Worm (Caenorhabditis elegans) whole organism, L4 larva: Measurements from ENCODE around the gene W05H9.4.

Source experiments
- R02D3.7 ChIP-seq: fragments of 150-350 bp; sonication (generic microtip); optimal IDR thresholded peaks from 3 replicates; lab custom pipeline; 2014; ENCODE audit warnings: missing biosample characterization, missing genetic modification characterization
- Y105C5A.15 ChIP-seq: fragments of 200-800 bp; sonication (Bioruptor generic); IDR thresholded peaks from 2 replicates; pipeline ENCODE4 v1.3.6; 2022; ENCODE audit warnings: missing genetic modification characterization, missing compliant biosample characterization
- aly-2 ChIP-seq: sonication (generic microtip); optimal IDR thresholded peaks from 2 replicates; lab custom pipeline; 2018; ENCODE audit warnings: missing biosample characterization, missing genetic modification characterization
- ama-1 ChIP-seq: fragments of 150-350 bp; optimal IDR thresholded peaks from 2 replicates; lab custom pipeline; 2014; ENCODE audit warnings: inconsistent platforms, mixed read lengths
- fkh-10 ChIP-seq: fragments of 150-350 bp; optimal IDR thresholded peaks from 2 replicates; lab custom pipeline; 2014; ENCODE audit warnings: missing biosample characterization, missing genetic modification reagents, missing genetic modification characterization
- fos-1 ChIP-seq: fragments of 150-350 bp; optimal IDR thresholded peaks from 2 replicates; lab custom pipeline; 2014; ENCODE audit warnings: missing biosample characterization, missing genetic modification characterization
- jun-1 ChIP-seq: fragments of 150-350 bp; optimal IDR thresholded peaks from 2 replicates; lab custom pipeline; 2014; ENCODE audit warnings: missing biosample characterization, missing genetic modification reagents, missing genetic modification characterization
- mdt-29 ChIP-seq: fragments of 200-800 bp; sonication (Bioruptor generic); IDR thresholded peaks from 2 replicates; pipeline ENCODE4 v1.3.6; 2022; ENCODE audit warnings: missing genetic modification reagents, missing genetic modification characterization, missing compliant biosample characterization
- mxl-2 ChIP-seq: fragments of 200-800 bp; sonication (Bioruptor generic); conservative IDR thresholded peaks from 2 replicates; pipeline ENCODE4 v1.3.6; 2022; ENCODE audit warnings: missing genetic modification reagents, missing genetic modification characterization, missing compliant biosample characterization
- nhr-10 ChIP-seq: fragments of 150-350 bp; optimal IDR thresholded peaks from 2 replicates; lab custom pipeline; 2014; ENCODE audit warnings: missing biosample characterization, missing genetic modification characterization
- nhr-237 ChIP-seq: sonication (generic microtip); optimal IDR thresholded peaks from 2 replicates; lab custom pipeline; 2017; ENCODE audit warnings: missing biosample characterization, missing genetic modification characterization
- pha-4 ChIP-seq, 2 experiments: fragments of 150-350 bp in 1 of 2; fragments of 200-800 bp in 1 of 2; sonication (Bioruptor generic) in 1 of 2; IDR thresholded peaks in 1 of 2; optimal IDR thresholded peaks in 1 of 2; 2 replicates each; pipeline versions ENCODE4 v1.3.6 to Lab custom; 2014 to 2022; ENCODE audit warnings: missing genetic modification characterization in 2 of 2, missing genetic modification reagents in 2 of 2, missing biosample characterization in 1 of 2, missing compliant biosample characterization in 1 of 2
- unc-39 ChIP-seq: sonication (generic microtip); optimal IDR thresholded peaks from 2 replicates; lab custom pipeline; 2017; ENCODE audit warnings: missing biosample characterization, missing genetic modification characterization
- vab-7 ChIP-seq: fragments of 200-800 bp; sonication (Bioruptor generic); IDR thresholded peaks from 2 replicates; pipeline ENCODE4 v1.3.6; 2022; ENCODE audit warnings: missing genetic modification reagents, missing genetic modification characterization, missing compliant biosample characterization

DNA sequence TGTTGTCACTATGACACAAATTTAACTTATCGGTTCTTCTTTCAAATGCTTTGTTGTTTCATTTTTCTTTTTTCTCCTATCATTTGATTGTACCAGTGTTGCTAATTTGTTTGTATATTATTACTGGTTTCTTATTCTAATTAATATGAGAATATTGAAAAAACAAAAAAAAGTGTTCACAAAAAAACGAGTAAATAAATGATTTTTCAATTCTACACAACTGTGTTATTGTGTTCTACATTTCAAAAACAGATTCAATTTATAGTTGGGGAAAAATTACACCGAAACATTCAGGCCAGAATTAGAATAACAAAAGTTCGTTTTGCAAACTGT, 9.9 kb upstream of the W05H9.4 start:
- TF ChIP-seq Y105C5A.15 (no peak), pha-4 (GFP tag; IDR thresholded peaks at IDR 0.05; lab: Robert Waterston, UW) (no peak), pha-4 (tag; optimal IDR thresholded peaks at IDR 0.05; lab: Kevin White, UChicago) (no peak), jun-1 (tag; lab: Kevin White, UChicago) (no peak), mxl-2 (GFP tag; lab: Robert Waterston, UW) (no peak), unc-39 (tag; lab: Kevin White, UChicago) (no peak), nhr-237 (tag; lab: Kevin White, UChicago) (no peak), nhr-10 (tag; lab: Kevin White, UChicago) (no peak), fkh-10 (GFP tag; lab: Kevin White, UChicago) (no peak), R02D3.7 (tag; lab: Kevin White, UChicago) (no peak), ama-1 (lab: Kevin White, UChicago) (no peak), aly-2 (tag; lab: Kevin White, UChicago) (no peak), mdt-29 (no peak), vab-7 (GFP tag; lab: Robert Waterston, UW) (no peak), fos-1 (tag; lab: Kevin White, UChicago) (peak; percentile 10)
